Fruit fly (Drosophila melanogaster) whole organism, wandering third instar larva: ENCODE measurements around the gene CG5280.

ENCODE experiments used
- Abd-B ChIP-seq: fragments of >200 bp; optimal IDR thresholded peaks from 2 replicates; lab custom pipeline; 2017; ENCODE audit warnings: missing biosample characterization, missing genetic modification characterization
- CG32264 ChIP-seq: fragments of 200-800 bp; sonication (Bioruptor generic); optimal IDR thresholded peaks from 2 replicates; lab custom pipeline; 2016; ENCODE audit warnings: missing biosample characterization, missing genetic modification characterization
- CG9705 ChIP-seq: fragments of 200-800 bp; sonication (Bioruptor generic); optimal IDR thresholded peaks from 2 replicates; lab custom pipeline; 2018; ENCODE audit warnings: missing biosample characterization, mild to moderate bottlenecking, missing genetic modification characterization
- CrebA ChIP-seq: fragments of 200-800 bp; sonication (Bioruptor generic); optimal IDR thresholded peaks from 2 replicates; lab custom pipeline; 2016; ENCODE audit warnings: missing biosample characterization, mild to moderate bottlenecking, missing genetic modification characterization, borderline replicate concordance
- Dfd ChIP-seq: fragments of >200 bp; optimal IDR thresholded peaks from 2 replicates; lab custom pipeline; 2017; ENCODE audit warnings: missing biosample characterization, missing genetic modification characterization
- Dif ChIP-seq: fragments of 200-275, 200-300 bp; sonication (Bioruptor generic); optimal IDR thresholded peaks from 2 replicates; lab custom pipeline; 2018; ENCODE audit warnings: missing biosample characterization, missing genetic modification characterization; ENCODE audit not compliant: partially characterized antibody
- GATAd ChIP-seq: sonication (Bioruptor generic); optimal IDR thresholded peaks from 2 replicates; lab custom pipeline; 2016; ENCODE audit warnings: missing biosample characterization, missing genetic modification characterization
- HLH106 ChIP-seq: fragments of 200-800 bp; optimal IDR thresholded peaks from 3 replicates; lab custom pipeline; 2019; ENCODE audit warnings: missing biosample characterization, mild to moderate bottlenecking, missing genetic modification characterization, moderate library complexity
- Hnf4 ChIP-seq: fragments of 200-800 bp; sonication (Bioruptor generic); optimal IDR thresholded peaks from 2 replicates; lab custom pipeline; 2016; ENCODE audit warnings: missing biosample characterization, mild to moderate bottlenecking, missing genetic modification characterization
- Jra ChIP-seq: sonication (Bioruptor generic); optimal IDR thresholded peaks from 2 replicates; lab custom pipeline; 2016; ENCODE audit warnings: missing biosample characterization, missing genetic modification characterization
- Mio ChIP-seq: sonication (Bioruptor generic); optimal IDR thresholded peaks from 2 replicates; lab custom pipeline; 2016; ENCODE audit warnings: missing biosample characterization, missing genetic modification characterization
- Myc ChIP-seq: fragments of >200 bp; optimal IDR thresholded peaks from 2 replicates; lab custom pipeline; 2017
- N ChIP-seq: fragments of >200 bp; optimal IDR thresholded peaks from 2 replicates; lab custom pipeline; 2018; ENCODE audit warnings: missing biosample characterization, missing external identifiers, missing genetic modification characterization
- OdsH ChIP-seq: fragments of 200-800 bp; sonication (Bioruptor generic); optimal IDR thresholded peaks from 2 replicates; lab custom pipeline; 2016; ENCODE audit warnings: missing biosample characterization, mild to moderate bottlenecking, missing genetic modification characterization
- Rel ChIP-seq, 2 experiments: fragments of 200-800 bp; sonication (Bioruptor generic) in 1 of 2; optimal IDR thresholded peaks; 2 replicates in 1 of 2; 3 replicates in 1 of 2; lab custom pipeline; 2016 to 2019; ENCODE audit warnings: mild to moderate bottlenecking in 2 of 2, missing biosample characterization in 2 of 2, missing genetic modification characterization in 2 of 2, moderate library complexity in 1 of 2
- Sp1 ChIP-seq: fragments of 200-800 bp; sonication (Bioruptor generic); optimal IDR thresholded peaks from 3 replicates; lab custom pipeline; 2019; ENCODE audit warnings: missing biosample characterization, mild to moderate bottlenecking, missing genetic modification characterization, moderate library complexity
- Vsx2 ChIP-seq: fragments of 200-300, 225-300 bp; sonication (Bioruptor generic); optimal IDR thresholded peaks from 2 replicates; lab custom pipeline; 2018; ENCODE audit warnings: missing biosample characterization, missing genetic modification characterization; ENCODE audit not compliant: partially characterized antibody
- brk ChIP-seq: fragments of 200-800 bp; sonication (Bioruptor generic); optimal IDR thresholded peaks from 2 replicates; lab custom pipeline; 2016; ENCODE audit warnings: missing biosample characterization, mild to moderate bottlenecking, missing genetic modification characterization
- dl ChIP-seq, 2 experiments: fragments of 175-275, 200-275 bp in 1 of 2; fragments of 200-275 bp in 1 of 2; sonication (Bioruptor generic); optimal IDR thresholded peaks; lab custom pipeline; 2018; ENCODE audit warnings: mild to moderate bottlenecking in 2 of 2, missing biosample characterization in 2 of 2, missing genetic modification characterization in 2 of 2, moderate library complexity in 2 of 2; ENCODE audit not compliant: partially characterized antibody in 2 of 2, insufficient read depth in 1 of 2
- dmrt93B ChIP-seq: fragments of 200-800 bp; sonication (Bioruptor generic); optimal IDR thresholded peaks from 2 replicates; lab custom pipeline; 2018; ENCODE audit warnings: missing biosample characterization, mild to moderate bottlenecking, missing genetic modification characterization
- dsf ChIP-seq: sonication (Bioruptor generic); optimal IDR thresholded peaks from 2 replicates; lab custom pipeline; 2016; ENCODE audit warnings: missing biosample characterization, missing genetic modification characterization, borderline replicate concordance
- ey ChIP-seq: fragments of 200-800 bp; sonication (Bioruptor generic); optimal IDR thresholded peaks from 2 replicates; lab custom pipeline; 2016; ENCODE audit warnings: missing biosample characterization, missing genetic modification characterization
- foxo ChIP-seq, 2 experiments: fragments of 200-800 bp; sonication (Bioruptor generic); optimal IDR thresholded peaks; 2 replicates in 1 of 2; 3 replicates in 1 of 2; lab custom pipeline; 2016 to 2017; ENCODE audit warnings: missing biosample characterization in 2 of 2, missing genetic modification characterization in 2 of 2
- fru ChIP-seq: fragments of 200-800 bp; sonication (Bioruptor generic); optimal IDR thresholded peaks from 3 replicates; lab custom pipeline; 2016; ENCODE audit warnings: missing biosample characterization, mild to moderate bottlenecking, missing genetic modification characterization
- h ChIP-seq: fragments of 200-800 bp; sonication (Bioruptor generic); optimal IDR thresholded peaks from 3 replicates; lab custom pipeline; 2016; ENCODE audit warnings: missing biosample characterization, mild to moderate bottlenecking, missing genetic modification characterization
- jim ChIP-seq: fragments of 175-275, 200-325 bp; sonication (Bioruptor generic); optimal IDR thresholded peaks from 2 replicates; lab custom pipeline; 2016; ENCODE audit warnings: missing biosample characterization, mild to moderate bottlenecking, missing genetic modification characterization
- lola ChIP-seq: fragments of >200 bp; optimal IDR thresholded peaks from 2 replicates; lab custom pipeline; 2017; ENCODE audit warnings: missing biosample characterization, missing genetic modification characterization
- rgr ChIP-seq: fragments of 200-800 bp; sonication (Bioruptor generic); optimal IDR thresholded peaks from 3 replicates; lab custom pipeline; 2016; ENCODE audit warnings: missing biosample characterization, mild to moderate bottlenecking, missing genetic modification characterization
- sv ChIP-seq: fragments of 200-800 bp; sonication (Bioruptor generic); optimal IDR thresholded peaks from 3 replicates; lab custom pipeline; 2016; ENCODE audit warnings: missing biosample characterization, missing genetic modification characterization
- tai ChIP-seq: sonication (Bioruptor generic); optimal IDR thresholded peaks from 2 replicates; lab custom pipeline; 2016; ENCODE audit warnings: missing biosample characterization, missing genetic modification characterization
- woc ChIP-seq: sonication (Bioruptor generic); optimal IDR thresholded peaks from 2 replicates; lab custom pipeline; 2016; ENCODE audit warnings: missing biosample characterization, mild to moderate bottlenecking, missing genetic modification characterization

Gene CG5280

DNA sequence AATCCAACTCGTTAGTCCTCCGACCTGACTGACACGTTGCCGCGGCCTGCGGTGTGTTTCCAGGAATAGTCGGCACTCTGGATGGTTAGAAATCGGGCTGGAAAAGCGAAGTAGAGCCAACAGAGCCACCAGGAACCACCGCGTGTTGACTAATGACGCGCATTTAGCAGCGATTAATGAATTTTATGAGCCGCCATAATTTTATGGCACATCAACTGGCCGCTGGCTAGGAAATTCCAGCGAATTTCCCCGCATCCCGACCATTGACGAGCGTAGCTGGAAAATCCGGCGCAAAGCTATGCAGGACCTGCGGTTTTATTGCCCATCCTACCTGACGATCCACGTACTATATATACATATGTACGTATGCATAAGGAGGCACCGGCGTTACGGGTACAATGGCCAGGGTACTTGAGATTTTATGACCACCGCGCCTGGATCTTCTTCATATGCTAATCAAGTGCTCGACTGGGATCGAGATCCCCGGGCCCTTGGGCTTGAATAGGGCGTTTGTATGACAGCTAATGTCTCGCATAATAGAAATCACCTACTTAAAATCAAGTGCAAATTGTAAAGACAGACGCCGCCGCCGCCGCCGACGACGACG lies 39.3 kb upstream of the CG5280 start:
- TF ChIP-seq h, result no peak
- TF ChIP-seq, all 38 proteins: peak for 0

DNA sequence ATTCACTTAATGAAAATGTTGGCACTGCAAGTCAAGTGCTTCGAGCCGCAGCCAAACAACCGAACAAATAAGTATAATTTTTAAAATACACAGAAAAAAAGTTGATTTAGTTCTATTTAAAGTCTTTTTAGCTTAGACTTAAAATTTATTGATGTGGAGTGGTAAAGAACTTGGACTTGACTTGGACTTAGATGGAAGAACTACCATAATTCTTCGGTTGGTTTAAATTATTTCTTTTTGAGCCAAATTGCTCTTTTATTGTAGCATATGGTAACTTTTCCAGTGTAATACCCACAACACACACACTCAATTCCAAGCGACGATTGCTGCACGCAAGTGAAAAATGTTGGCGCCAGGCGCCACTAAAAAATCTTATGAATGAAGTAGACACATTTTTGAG lies 38.0 kb upstream of the CG5280 start:
- TF ChIP-seq sv (no peak), lola (GFP tag; lab: Kevin White, UChicago) (no peak), Myc (lab: Kevin White, UChicago) (no peak), dl (GFP tag; optimal IDR thresholded peaks at IDR 0.05; lab: Kevin White, UChicago; ENCODE audit: insufficient read depth in 1 of 2, partially characterized antibody in 2 of 2) (no peak), GATAd (GFP tag; lab: Kevin White, UChicago) (no peak), Rel (GFP tag; optimal IDR thresholded peaks at IDR 0.05; lab: Kevin White, UChicago) (no peak), Rel (tag; optimal IDR thresholded peaks at IDR 0.05; lab: Kevin White, UChicago) (no peak), N (no peak), dsf (no peak), CG9705 (GFP tag; lab: Kevin White, UChicago) (no peak), Vsx2 (GFP tag; lab: Kevin White, UChicago) (no peak)

DNA sequence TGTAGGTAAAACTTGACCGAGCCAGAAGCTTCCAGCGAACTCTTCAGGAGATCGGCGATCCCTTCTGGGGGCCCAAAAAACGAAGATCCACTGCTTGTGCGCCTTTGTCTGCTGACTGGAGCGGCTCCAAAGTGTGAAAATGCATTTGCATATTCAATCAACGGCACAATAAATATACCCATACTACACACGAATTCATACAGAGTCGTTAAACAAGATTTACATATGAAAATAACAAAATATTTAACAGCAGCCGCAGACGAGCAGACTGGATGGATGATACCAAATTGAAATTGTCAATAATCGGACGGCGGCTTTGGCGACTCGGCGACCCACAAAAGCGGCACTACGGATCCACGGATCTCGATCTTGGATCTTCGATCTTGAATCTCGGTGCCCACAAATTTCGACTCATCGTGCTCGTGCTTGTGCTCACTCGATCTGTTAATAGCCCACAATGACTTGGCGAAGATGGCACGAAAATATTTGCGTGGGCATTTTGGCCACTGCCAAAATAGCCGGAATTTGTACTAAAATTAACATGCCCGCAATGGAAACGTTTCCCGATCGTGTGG lies 37.2 kb upstream of the CG5280 start:
- TF ChIP-seq Jra (GFP tag; lab: Kevin White, UChicago) (no peak), rgr (GFP tag; lab: Kevin White, UChicago) (no peak)

DNA sequence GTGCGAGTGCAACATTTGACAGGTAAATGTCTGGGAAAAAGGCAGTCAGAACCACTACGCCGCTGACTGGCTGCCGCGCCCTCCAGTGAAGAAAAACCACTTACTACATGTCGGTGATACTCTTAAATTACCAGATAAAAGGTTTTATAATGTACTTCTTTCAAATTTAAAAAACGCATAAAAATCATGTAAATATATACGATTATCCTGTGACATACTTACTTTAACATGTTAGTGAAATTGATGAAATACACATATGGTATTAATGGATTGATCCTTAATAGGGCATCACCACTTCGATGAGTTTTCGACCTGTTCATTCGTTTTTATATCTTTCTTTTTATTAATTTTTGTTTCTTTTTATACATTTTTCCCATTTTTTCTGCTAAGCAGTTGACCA lies 36.5 kb upstream of the CG5280 start:
- no peak for TF ChIP-seq Myc (lab: Kevin White, UChicago)
- peak; percentile 12 for TF ChIP-seq woc (GFP tag; lab: Kevin White, UChicago)
- TF ChIP-seq brk (GFP tag; lab: Kevin White, UChicago), result no peak
- TF ChIP-seq sv, result no peak
- TF ChIP-seq tai (GFP tag; lab: Kevin White, UChicago), result no peak
- no peak for TF ChIP-seq Mio (GFP tag; lab: Kevin White, UChicago)
- no peak for TF ChIP-seq Abd-B (GFP tag; lab: Kevin White, UChicago)
- TF ChIP-seq ey (GFP tag; lab: Kevin White, UChicago), result no peak

- TF ChIP-seq dsf (no peak), jim (no peak), foxo (GFP tag; optimal IDR thresholded peaks at IDR 0.05; lab: Kevin White, UChicago) (peak in 1 of 2 experiments; percentile 8), CrebA (GFP tag; lab: Kevin White, UChicago) (no peak), Mio (GFP tag; lab: Kevin White, UChicago) (no peak), N (no peak), HLH106 (tag; lab: Kevin White, UChicago) (no peak), CG32264 (GFP tag; lab: Kevin White, UChicago) (no peak), brk (GFP tag; lab: Kevin White, UChicago) (no peak), sv (peak; percentile 77), dmrt93B (no peak), rgr (GFP tag; lab: Kevin White, UChicago) (peak; percentile 12), Dfd (GFP tag; lab: Kevin White, UChicago) (no peak), fru (GFP tag; lab: Kevin White, UChicago) (peak; percentile 4), Hnf4 (GFP tag; lab: Kevin White, UChicago) (no peak)
Measured at dm6 chr3L:9025680-9026079, 35.7 kb upstream of the CG5280 start.

- TF ChIP-seq CrebA (GFP tag; lab: Kevin White, UChicago) (no peak), dl (GFP tag; optimal IDR thresholded peaks at IDR 0.05; lab: Kevin White, UChicago; ENCODE audit: insufficient read depth in 1 of 2, partially characterized antibody in 2 of 2) (no peak), Hnf4 (GFP tag; lab: Kevin White, UChicago) (no peak), lola (GFP tag; lab: Kevin White, UChicago) (no peak), Sp1 (no peak), foxo (GFP tag; optimal IDR thresholded peaks at IDR 0.05; lab: Kevin White, UChicago) (no peak), Dif (no peak), ey (GFP tag; lab: Kevin White, UChicago) (no peak), tai (GFP tag; lab: Kevin White, UChicago) (no peak), N (no peak), rgr (GFP tag; lab: Kevin White, UChicago) (no peak), OdsH (GFP tag; lab: Kevin White, UChicago) (no peak)
Measured at dm6 chr3L:9025178-9025577, 35.1 kb upstream of the CG5280 start.
